Worm (Caenorhabditis elegans) whole organism, L2 larva: ENCODE measurements around the gene M03C11.9.

Experiments used
- C34F6.9 ChIP-seq: fragments of 150-350 bp; optimal IDR thresholded peaks from 2 replicates; lab custom pipeline; 2014; ENCODE audit warnings: missing biosample characterization, missing genetic modification characterization
- F13H6.1 ChIP-seq: sonication (generic microtip); optimal IDR thresholded peaks from 2 replicates; lab custom pipeline; 2016; ENCODE audit warnings: missing genetic modification characterization, missing compliant biosample characterization
- R02D3.7 ChIP-seq: fragments of 150-350 bp; optimal IDR thresholded peaks from 2 replicates; lab custom pipeline; 2014; ENCODE audit warnings: missing biosample characterization, missing genetic modification characterization
- Y55F3AM.14 ChIP-seq: fragments of 200-800 bp; sonication (Bioruptor generic); optimal IDR thresholded peaks from 2 replicates; lab custom pipeline; 2018; ENCODE audit warnings: mild to moderate bottlenecking, missing genetic modification characterization, missing compliant biosample characterization
- ZK546.5 ChIP-seq: sonication (generic microtip); optimal IDR thresholded peaks from 2 replicates; lab custom pipeline; 2017; ENCODE audit warnings: missing biosample characterization, missing genetic modification characterization
- alr-1 ChIP-seq: fragments of 150-350 bp; optimal IDR thresholded peaks from 2 replicates; lab custom pipeline; 2014; ENCODE audit warnings: missing biosample characterization, missing genetic modification characterization
- aly-2 ChIP-seq: fragments of 150-350 bp; optimal IDR thresholded peaks from 2 replicates; lab custom pipeline; 2014; ENCODE audit warnings: missing biosample characterization, missing genetic modification characterization
- ama-1 ChIP-seq: fragments of 150-350 bp; optimal IDR thresholded peaks from 2 replicates; lab custom pipeline; 2018; ENCODE audit warnings: inconsistent platforms
- blmp-1 ChIP-seq: sonication (generic microtip); optimal IDR thresholded peaks from 2 replicates; lab custom pipeline; 2017; ENCODE audit warnings: missing genetic modification characterization, mild to moderate bottlenecking, missing compliant biosample characterization, antibody characterized with exemption, moderate library complexity; ENCODE audit not compliant: insufficient read depth
- ceh-16 ChIP-seq: fragments of 150-350 bp; optimal IDR thresholded peaks from 2 replicates; lab custom pipeline; 2014; ENCODE audit warnings: missing biosample characterization, missing genetic modification characterization
- ceh-82 ChIP-seq: fragments of 150-350 bp; optimal IDR thresholded peaks from 2 replicates; lab custom pipeline; 2014; ENCODE audit warnings: missing biosample characterization, missing genetic modification characterization
- crh-2 ChIP-seq: sonication (generic microtip); optimal IDR thresholded peaks from 2 replicates; lab custom pipeline; 2017; ENCODE audit warnings: missing biosample characterization, missing genetic modification characterization
- egl-27 ChIP-seq: sonication (generic microtip); optimal IDR thresholded peaks from 3 replicates; lab custom pipeline; 2017; ENCODE audit warnings: missing biosample characterization, missing genetic modification reagents, missing genetic modification characterization
- elt-1 ChIP-seq: fragments of 150-350 bp; optimal IDR thresholded peaks from 2 replicates; lab custom pipeline; 2014; ENCODE audit warnings: missing biosample characterization, missing genetic modification characterization
- elt-3 ChIP-seq: sonication (generic microtip); optimal IDR thresholded peaks from 2 replicates; lab custom pipeline; 2017; ENCODE audit warnings: missing biosample characterization, missing genetic modification characterization
- fos-1 ChIP-seq: fragments of 150-350 bp; optimal IDR thresholded peaks from 2 replicates; lab custom pipeline; 2014; ENCODE audit warnings: missing biosample characterization, missing genetic modification characterization
- gmeb-1 ChIP-seq: fragments of 150-350 bp; optimal IDR thresholded peaks from 2 replicates; lab custom pipeline; 2014; ENCODE audit warnings: missing biosample characterization, missing genetic modification characterization
- lin-11 ChIP-seq: fragments of 150-350 bp; sonication (generic microtip); optimal IDR thresholded peaks from 2 replicates; lab custom pipeline; 2014; ENCODE audit warnings: missing biosample characterization, missing genetic modification characterization, inconsistent platforms, mixed read lengths
- lin-13 ChIP-seq: fragments of 150-350 bp; optimal IDR thresholded peaks from 2 replicates; lab custom pipeline; 2014; ENCODE audit warnings: missing biosample characterization, missing genetic modification reagents, missing genetic modification characterization
- lsy-2 ChIP-seq, 2 experiments: fragments of 150-350 bp in 1 of 2; sonication (generic microtip) in 1 of 2; optimal IDR thresholded peaks; 2 replicates each; lab custom pipeline; 2014 to 2017; ENCODE audit warnings: missing biosample characterization in 2 of 2, missing genetic modification characterization in 2 of 2
- mbf-1 ChIP-seq: sonication (generic microtip); optimal IDR thresholded peaks from 2 replicates; lab custom pipeline; 2017; ENCODE audit warnings: missing biosample characterization, missing genetic modification characterization
- nhr-10 ChIP-seq: sonication (generic microtip); optimal IDR thresholded peaks from 2 replicates; lab custom pipeline; 2017; ENCODE audit warnings: missing biosample characterization, missing genetic modification characterization
- nhr-12 ChIP-seq: fragments of 150-350 bp; optimal IDR thresholded peaks from 2 replicates; lab custom pipeline; 2014; ENCODE audit warnings: missing biosample characterization, missing genetic modification characterization
- nhr-129 ChIP-seq: fragments of 150-350 bp; optimal IDR thresholded peaks from 2 replicates; lab custom pipeline; 2014; ENCODE audit warnings: missing biosample characterization, missing genetic modification characterization
- nhr-21 ChIP-seq: fragments of 150-350 bp; optimal IDR thresholded peaks from 2 replicates; lab custom pipeline; 2014; ENCODE audit warnings: missing biosample characterization, missing genetic modification characterization
- nhr-23 ChIP-seq: fragments of 150-350 bp; optimal IDR thresholded peaks from 2 replicates; lab custom pipeline; 2014; ENCODE audit warnings: missing biosample characterization, missing genetic modification reagents, missing genetic modification characterization
- nhr-237 ChIP-seq: fragments of 150-350 bp; optimal IDR thresholded peaks from 2 replicates; lab custom pipeline; 2014; ENCODE audit warnings: missing biosample characterization, missing genetic modification characterization
- nhr-25 ChIP-seq: fragments of 150-350 bp; sonication (generic microtip); optimal IDR thresholded peaks from 3 replicates; lab custom pipeline; 2014; ENCODE audit warnings: missing biosample characterization, missing genetic modification characterization
- nhr-6 ChIP-seq: fragments of 150-350 bp; optimal IDR thresholded peaks from 2 replicates; lab custom pipeline; 2014; ENCODE audit warnings: missing biosample characterization, missing genetic modification characterization
- peb-1 ChIP-seq: fragments of 150-350 bp; optimal IDR thresholded peaks from 2 replicates; lab custom pipeline; 2014; ENCODE audit warnings: missing biosample characterization, missing genetic modification characterization
- skn-1 ChIP-seq: sonication (generic microtip); optimal IDR thresholded peaks from 2 replicates; lab custom pipeline; 2017; ENCODE audit warnings: missing biosample characterization, missing genetic modification characterization
- sma-3 ChIP-seq: sonication (generic microtip); optimal IDR thresholded peaks from 2 replicates; lab custom pipeline; 2016; ENCODE audit warnings: missing genetic modification reagents, missing genetic modification characterization, missing compliant biosample characterization
- snpc-4 ChIP-seq: fragments of 150-350 bp; optimal IDR thresholded peaks from 2 replicates; lab custom pipeline; 2014; ENCODE audit warnings: missing biosample characterization, missing genetic modification characterization
- unc-55 ChIP-seq: fragments of 150-350 bp; sonication (generic microtip); optimal IDR thresholded peaks from 3 replicates; lab custom pipeline; 2014; ENCODE audit warnings: missing biosample characterization, missing genetic modification reagents, missing genetic modification characterization
- unc-62 ChIP-seq: fragments of 150-350 bp; optimal IDR thresholded peaks from 2 replicates; lab custom pipeline; 2014; ENCODE audit warnings: missing biosample characterization, missing genetic modification reagents, missing genetic modification characterization
- zag-1 ChIP-seq: fragments of 150-350 bp; optimal IDR thresholded peaks from 2 replicates; lab custom pipeline; 2014; ENCODE audit warnings: missing biosample characterization, missing genetic modification characterization
- ztf-1 ChIP-seq: fragments of 200-800 bp; sonication (Bioruptor generic); conservative IDR thresholded peaks from 2 replicates; pipeline ENCODE4 v1.3.6; 2022; ENCODE audit warnings: missing genetic modification characterization, missing compliant biosample characterization
- ztf-11 ChIP-seq: sonication (generic microtip); optimal IDR thresholded peaks from 2 replicates; lab custom pipeline; 2017; ENCODE audit warnings: missing biosample characterization, missing genetic modification characterization
- ztf-4 ChIP-seq: fragments of 150-350 bp; optimal IDR thresholded peaks from 2 replicates; lab custom pipeline; 2014; ENCODE audit warnings: missing biosample characterization, missing genetic modification characterization

The M03C11.9 gene

DNA sequence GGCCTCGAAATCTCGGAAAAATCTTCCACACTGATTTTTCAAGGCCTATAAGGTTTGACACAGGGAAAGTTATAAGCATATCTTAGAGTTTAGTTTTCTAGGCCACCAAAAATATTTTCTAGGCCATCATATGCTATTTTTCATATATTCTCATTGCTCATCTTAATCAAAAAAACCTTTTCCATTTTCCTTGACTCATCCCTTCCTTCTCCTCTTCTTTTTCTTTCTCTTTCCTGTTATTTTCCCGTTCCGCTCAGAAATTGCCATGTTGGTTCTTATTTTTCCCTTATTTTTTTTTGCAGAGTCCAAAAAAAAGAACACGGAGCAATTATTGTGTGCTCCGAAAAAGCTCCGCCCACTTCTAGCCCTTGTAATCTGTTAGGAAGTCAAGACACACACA lies 26.9 kb downstream of the M03C11.9 start, which contains the start of gene tbc-8:
Gene tbc-8 (plus strand): TSS at position 301 of the 400 bp plus-strand sequence.
- no peak for TF ChIP-seq ztf-1 (GFP tag; lab: Robert Waterston, UW)
- no peak for TF ChIP-seq snpc-4 (tag; lab: Kevin White, UChicago)
- no peak for TF ChIP-seq ZK546.5
- no peak for TF ChIP-seq skn-1 (tag; lab: Kevin White, UChicago)
- TF ChIP-seq elt-1 (tag; lab: Kevin White, UChicago), result no peak
- TF ChIP-seq, all 48 proteins: peak for 0

ce11 chrIII:10362920-10363319 lies 28.6 kb downstream of the M03C11.9 start:
- peak in 1 of 2 experiments; percentile 47 for TF ChIP-seq lsy-2 (tag; optimal IDR thresholded peaks at IDR 0.05; lab: Kevin White, UChicago)
- no peak for TF ChIP-seq nhr-23

DNA sequence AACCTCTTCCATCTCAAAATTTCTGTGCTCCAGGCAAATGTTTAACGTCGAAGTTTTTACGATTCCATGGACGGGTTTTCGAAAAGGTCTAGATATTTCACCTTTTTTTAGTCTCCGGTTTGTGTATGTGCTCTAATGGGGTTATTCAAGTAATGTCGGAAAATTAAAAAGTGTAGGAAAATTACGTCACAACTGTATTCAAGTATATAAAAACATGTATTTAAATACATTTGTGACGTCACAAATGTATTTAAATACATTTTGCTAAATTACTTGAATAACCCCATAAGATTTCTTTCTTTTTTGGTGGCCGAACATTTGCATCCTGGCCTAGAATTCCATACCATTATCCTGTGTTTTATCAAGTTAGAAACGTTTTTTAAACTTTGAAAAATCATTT lies 30.1 kb downstream of the M03C11.9 start:
- TF ChIP-seq ceh-82 (tag; lab: Kevin White, UChicago), result no peak
- no peak for TF ChIP-seq nhr-23
- no peak for TF ChIP-seq ztf-1 (GFP tag; lab: Robert Waterston, UW)
- no peak for TF ChIP-seq lin-13
- no peak for TF ChIP-seq peb-1 (tag; lab: Kevin White, UChicago)
- TF ChIP-seq R02D3.7 (tag; lab: Kevin White, UChicago), result no peak
- no peak for TF ChIP-seq ama-1 (lab: Kevin White, UChicago)
- TF ChIP-seq nhr-21 (tag; lab: Kevin White, UChicago), result no peak
- TF ChIP-seq gmeb-1 (tag; lab: Kevin White, UChicago), result no peak
- TF ChIP-seq nhr-129, result no peak
- TF ChIP-seq F13H6.1 (tag; lab: Kevin White, UChicago), result no peak
- no peak for TF ChIP-seq elt-3 (tag; lab: Kevin White, UChicago)
- TF ChIP-seq unc-62 (GFP tag; lab: Kevin White, UChicago), result no peak
- no peak for TF ChIP-seq nhr-237
- no peak for TF ChIP-seq Y55F3AM.14 (GFP tag; lab: Kevin White, UChicago)
- no peak for TF ChIP-seq elt-1 (tag; lab: Kevin White, UChicago)
- no peak for TF ChIP-seq egl-27

DNA sequence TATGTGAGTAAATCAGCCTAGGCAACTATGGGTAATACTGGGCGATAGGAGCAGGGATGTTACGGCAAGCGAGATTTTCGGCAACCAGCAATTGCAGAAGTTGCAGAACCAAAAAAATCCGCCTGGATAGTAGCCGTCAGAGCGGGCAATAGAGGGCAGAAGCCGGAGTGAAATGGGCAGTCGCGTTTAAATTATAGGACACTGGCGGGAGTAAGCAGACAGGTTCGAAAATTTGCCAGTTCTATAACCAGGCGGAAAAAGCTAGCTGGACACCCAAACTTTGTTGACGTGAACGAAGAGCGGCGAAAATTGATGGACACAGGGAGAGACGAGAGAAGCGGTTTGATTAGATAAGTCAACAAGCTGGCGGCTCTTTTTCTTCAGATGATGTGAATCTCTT lies 31.6 kb downstream of the M03C11.9 start:
- no peak for TF ChIP-seq fos-1 (tag; lab: Kevin White, UChicago)
- no peak for TF ChIP-seq ceh-82 (tag; lab: Kevin White, UChicago)
- no peak for TF ChIP-seq elt-1 (tag; lab: Kevin White, UChicago)
- no peak for TF ChIP-seq unc-55 (GFP tag; lab: Kevin White, UChicago)
- TF ChIP-seq lin-11, result no peak
- TF ChIP-seq Y55F3AM.14 (GFP tag; lab: Kevin White, UChicago), result no peak
- TF ChIP-seq lin-13, result no peak
- TF ChIP-seq nhr-21 (tag; lab: Kevin White, UChicago), result no peak
- TF ChIP-seq nhr-25 (tag; lab: Kevin White, UChicago), result no peak
- TF ChIP-seq egl-27, result no peak
- TF ChIP-seq ama-1 (lab: Kevin White, UChicago), result no peak
- TF ChIP-seq nhr-10 (tag; lab: Kevin White, UChicago), result no peak
- no peak for TF ChIP-seq ceh-16 (tag; lab: Kevin White, UChicago)
- no peak for TF ChIP-seq zag-1
- TF ChIP-seq unc-62 (GFP tag; lab: Kevin White, UChicago), result no peak

ce11 chrIII:10358751-10359150 lies 32.8 kb downstream of the M03C11.9 start:
- TF ChIP-seq crh-2 (tag; lab: Kevin White, UChicago) (peak; percentile 6), C34F6.9 (tag; lab: Kevin White, UChicago) (peak; percentile 31), mbf-1 (tag; lab: Kevin White, UChicago) (no peak)

ce11 chrIII:10357598-10358186 lies 33.8 kb downstream of the M03C11.9 start, which contains the start of gene umps-1:
umps-1 (minus strand) TSS chrIII:10357648.
- TF ChIP-seq nhr-6 (tag; lab: Kevin White, UChicago) (peak; percentile 50), ZK546.5 (no peak), ztf-4 (tag; lab: Kevin White, UChicago) (no peak), elt-1 (tag; lab: Kevin White, UChicago) (no peak), sma-3 (GFP tag; lab: Kevin White, UChicago) (peak; percentile 80), snpc-4 (tag; lab: Kevin White, UChicago) (peak; percentile 74), ceh-82 (tag; lab: Kevin White, UChicago) (no peak), alr-1 (no peak), nhr-129 (peak; percentile 63), zag-1 (no peak), Y55F3AM.14 (GFP tag; lab: Kevin White, UChicago) (no peak), mbf-1 (tag; lab: Kevin White, UChicago) (no peak), ztf-11 (tag; lab: Kevin White, UChicago) (no peak), nhr-237 (no peak), blmp-1 (tag; lab: Kevin White, UChicago) (no peak), nhr-10 (tag; lab: Kevin White, UChicago) (no peak), lin-11 (no peak), ceh-16 (tag; lab: Kevin White, UChicago) (no peak), nhr-12 (tag; lab: Kevin White, UChicago) (no peak), C34F6.9 (tag; lab: Kevin White, UChicago) (peak; percentile 72), crh-2 (tag; lab: Kevin White, UChicago) (peak; percentile 85), fos-1 (tag; lab: Kevin White, UChicago) (peak; percentile 50), elt-3 (tag; lab: Kevin White, UChicago) (no peak), peb-1 (tag; lab: Kevin White, UChicago) (no peak), aly-2 (tag; lab: Kevin White, UChicago) (no peak), skn-1 (tag; lab: Kevin White, UChicago) (no peak), nhr-23 (no peak), R02D3.7 (tag; lab: Kevin White, UChicago) (no peak), lin-13 (peak; percentile 72)
